Worm (Caenorhabditis elegans) whole organism, L4/young adult: ENCODE measurements around the gene eas-1.

Experiments
- W03F9.2 ChIP-seq: fragments of 150-350 bp; optimal IDR thresholded peaks from 2 replicates; lab custom pipeline; 2014; ENCODE audit warnings: missing biosample characterization, missing genetic modification characterization
- him-1 ChIP-seq: sonication (generic microtip); optimal IDR thresholded peaks from 2 replicates; lab custom pipeline; 2016; ENCODE audit warnings: missing genotype, missing genetic modification reagents, missing genetic modification characterization, missing compliant biosample characterization

ce11 chrII:4779753-4780152 lies 39.5 kb downstream of the eas-1 start:
- no peak for TF ChIP-seq W03F9.2 (tag; lab: Kevin White, UChicago)
- TF ChIP-seq him-1: no peak
